Comparison of ENCODE assay signal across 4 worm cellular contexts in genomic region chrIII:5449762-5450308, ce11.
A peak's percentile ranks its signal among the peaks of the same experiment; 100 is the strongest.
TF ChIP-seq lines count a peak whose summit lies in the region.

TSS of gene F48E8.8 (minus strand) at chrIII:5449812.

TF ChIP-seq in whole organism, L2 larva, 48 proteins besides CTCF, POLR2A, EP300 and RAD21:
- TF ChIP-seq fos-1 (tag; optimal IDR thresholded peaks at IDR 0.05; lab: Kevin White, UChicago) (peak; percentile 15), nhr-129 (tag; optimal IDR thresholded peaks at IDR 0.05; lab: Kevin White, UChicago) (peak; percentile 85), F13H6.1 (tag; optimal IDR thresholded peaks at IDR 0.05; lab: Kevin White, UChicago) (peak; percentile 79), nhr-11 (tag; optimal IDR thresholded peaks at IDR 0.05; lab: Kevin White, UChicago) (no peak), nhr-12 (tag; optimal IDR thresholded peaks at IDR 0.05; lab: Kevin White, UChicago) (no peak), sma-9 (GFP tag; optimal IDR thresholded peaks at IDR 0.05; lab: Kevin White, UChicago) (peak; percentile 59), sma-9 (tag; optimal IDR thresholded peaks at IDR 0.05; lab: Kevin White, UChicago) (no peak), lsy-2 (tag; optimal IDR thresholded peaks at IDR 0.05; lab: Kevin White, UChicago) (peak; percentile 21 to 80), mdl-1 (tag; optimal IDR thresholded peaks at IDR 0.05; lab: Kevin White, UChicago) (no peak), Y55F3AM.14 (GFP tag; optimal IDR thresholded peaks at IDR 0.05; lab: Kevin White, UChicago) (no peak), ceh-16 (tag; optimal IDR thresholded peaks at IDR 0.05; lab: Kevin White, UChicago) (no peak), alr-1 (tag; optimal IDR thresholded peaks at IDR 0.05; lab: Kevin White, UChicago) (no peak), gmeb-1 (tag; optimal IDR thresholded peaks at IDR 0.05; lab: Kevin White, UChicago) (peak; percentile 11), nhr-237 (tag; optimal IDR thresholded peaks at IDR 0.05; lab: Kevin White, UChicago) (no peak), ama-1 (optimal IDR thresholded peaks at IDR 0.05; lab: Kevin White, UChicago) (no peak), snpc-4 (tag; optimal IDR thresholded peaks at IDR 0.05; lab: Kevin White, UChicago) (no peak), nhr-10 (tag; optimal IDR thresholded peaks at IDR 0.05; lab: Kevin White, UChicago) (no peak), unc-55 (GFP tag; optimal IDR thresholded peaks at IDR 0.05; lab: Kevin White, UChicago) (peak; percentile 71), lin-13 (GFP tag; optimal IDR thresholded peaks at IDR 0.05; lab: Kevin White, UChicago) (peak; percentile 18), ZK546.5 (tag; optimal IDR thresholded peaks at IDR 0.05; lab: Kevin White, UChicago) (no peak), sem-4 (tag; optimal IDR thresholded peaks at IDR 0.05; lab: Kevin White, UChicago) (peak; percentile 13), C34F6.9 (tag; optimal IDR thresholded peaks at IDR 0.05; lab: Kevin White, UChicago) (peak; percentile 59), lin-11 (tag; optimal IDR thresholded peaks at IDR 0.05; lab: Kevin White, UChicago) (peak; percentile 41), crh-2 (tag; optimal IDR thresholded peaks at IDR 0.05; lab: Kevin White, UChicago) (peak; percentile 61)
TF ChIP-seq in whole organism, L2 larva: peak in this region for 12.

TF ChIP-seq in whole organism, L4 larva, 104 proteins besides CTCF, POLR2A, EP300 and RAD21 (continues in another document):
- peak; percentile 58 for TF ChIP-seq rbr-2 (tag; optimal IDR thresholded peaks at IDR 0.05; lab: Kevin White, UChicago)
- no peak for TF ChIP-seq ZK546.5 (tag; optimal IDR thresholded peaks at IDR 0.05; lab: Kevin White, UChicago)
- TF ChIP-seq mxl-3 (GFP tag; optimal IDR thresholded peaks at IDR 0.05; lab: Kevin White, UChicago), result peak; percentile 9
- peak; percentile 93 for TF ChIP-seq hlh-11 (tag; optimal IDR thresholded peaks at IDR 0.05; lab: Kevin White, UChicago)
- peak; percentile 95 for TF ChIP-seq aha-1 (tag; lab: Kevin White, UChicago)
- TF ChIP-seq hif-1 (tag; optimal IDR thresholded peaks at IDR 0.05; lab: Kevin White, UChicago), result peak in 1 of 2 experiments; percentile 46
- no peak for TF ChIP-seq T20F7.1 (GFP tag; optimal IDR thresholded peaks at IDR 0.05; lab: Kevin White, UChicago)
- TF ChIP-seq mdl-1 (tag; optimal IDR thresholded peaks at IDR 0.05; lab: Kevin White, UChicago), result peak in 1 of 2 experiments; percentile 36
- peak; percentile 34 for TF ChIP-seq mep-1 (tag; optimal IDR thresholded peaks at IDR 0.05; lab: Kevin White, UChicago)
- TF ChIP-seq tag-97 (GFP tag; IDR thresholded peaks at IDR 0.05; lab: Robert Waterston, UW), result no peak
- peak in 1 of 2 experiments; percentile 21 for TF ChIP-seq daf-16 (GFP tag; optimal IDR thresholded peaks at IDR 0.05; lab: Kevin White, UChicago)
- TF ChIP-seq daf-16 (tag; optimal IDR thresholded peaks at IDR 0.05; lab: Kevin White, UChicago), result peak; percentile 12
- TF ChIP-seq dpl-1 (GFP tag; optimal IDR thresholded peaks at IDR 0.05; lab: Kevin White, UChicago), result peak; percentile 54
- TF ChIP-seq dmd-6 (GFP tag; IDR thresholded peaks at IDR 0.05; lab: Robert Waterston, UW), result peak; percentile 51
- peak; percentile 80 for TF ChIP-seq hmg-1.1 (GFP tag; IDR thresholded peaks at IDR 0.05; lab: Robert Waterston, UW)
- TF ChIP-seq daf-12 (tag; optimal IDR thresholded peaks at IDR 0.05; lab: Kevin White, UChicago), result no peak
- TF ChIP-seq set-16 (GFP tag; IDR thresholded peaks at IDR 0.05; lab: Robert Waterston, UW), result peak; percentile 44; the same call in 1 of the 2 replicates
- TF ChIP-seq lin-38 (GFP tag; IDR thresholded peaks at IDR 0.05; lab: Robert Waterston, UW), result peak; percentile 73
- TF ChIP-seq saeg-2 (GFP tag; IDR thresholded peaks at IDR 0.05; lab: Robert Waterston, UW), result no peak
- peak in 1 of 2 experiments; percentile 77 for TF ChIP-seq lsy-2 (tag; optimal IDR thresholded peaks at IDR 0.05; lab: Kevin White, UChicago)
- peak; percentile 77 for TF ChIP-seq hlh-30 (tag; optimal IDR thresholded peaks at IDR 0.05; lab: Kevin White, UChicago; ENCODE audit: insufficient read depth)
- TF ChIP-seq F26F4.8 (GFP tag; conservative IDR thresholded peaks at IDR 0.05; lab: Robert Waterston, UW), result no peak
- peak; percentile 68 for TF ChIP-seq dve-1 (tag; optimal IDR thresholded peaks at IDR 0.05; lab: Kevin White, UChicago; ENCODE audit: insufficient read depth)

TF ChIP-seq in whole organism, late embryonic, 69 proteins besides CTCF, POLR2A, EP300 and RAD21:
- TF ChIP-seq fkh-10 (GFP tag; optimal IDR thresholded peaks at IDR 0.05; lab: Kevin White, UChicago), result no peak
- peak; percentile 56 for TF ChIP-seq nfya-1 (tag; optimal IDR thresholded peaks at IDR 0.05; lab: Kevin White, UChicago)
- TF ChIP-seq unc-42 (tag; optimal IDR thresholded peaks at IDR 0.05; lab: Kevin White, UChicago), result peak; percentile 39
- TF ChIP-seq T23F11.4 (GFP tag; optimal IDR thresholded peaks at IDR 0.05; lab: Kevin White, UChicago), result no peak
- TF ChIP-seq hlh-8 (tag; optimal IDR thresholded peaks at IDR 0.05; lab: Kevin White, UChicago), result peak; percentile 38
- TF ChIP-seq ceh-2 (tag; optimal IDR thresholded peaks at IDR 0.05; lab: Kevin White, UChicago), result peak; percentile 20
- peak; percentile 9 for TF ChIP-seq unc-55 (GFP tag; optimal IDR thresholded peaks at IDR 0.05; lab: Kevin White, UChicago)
- no peak for TF ChIP-seq K09A11.1 (tag; optimal IDR thresholded peaks at IDR 0.05; lab: Kevin White, UChicago; ENCODE audit: insufficient read depth)
- peak; percentile 73 for TF ChIP-seq ceh-48 (tag; optimal IDR thresholded peaks at IDR 0.05; lab: Kevin White, UChicago)
- peak; percentile 34 for TF ChIP-seq ceh-31 (tag; optimal IDR thresholded peaks at IDR 0.05; lab: Kevin White, UChicago)
- TF ChIP-seq tbx-2 (tag; optimal IDR thresholded peaks at IDR 0.05; lab: Kevin White, UChicago), result peak; percentile 75
- no peak for TF ChIP-seq syd-9 (tag; optimal IDR thresholded peaks at IDR 0.05; lab: Kevin White, UChicago)
- TF ChIP-seq hlh-30 (tag; optimal IDR thresholded peaks at IDR 0.05; lab: Kevin White, UChicago; ENCODE audit: insufficient read depth), result peak; percentile 38
- TF ChIP-seq madf-2 (tag; optimal IDR thresholded peaks at IDR 0.05; lab: Kevin White, UChicago), result no peak
- no peak for TF ChIP-seq F13H6.1 (tag; optimal IDR thresholded peaks at IDR 0.05; lab: Kevin White, UChicago)
TF ChIP-seq in whole organism, late embryonic: peak in this region for 9.

TF ChIP-seq in whole organism, mixed stage, embryonic, 35 proteins besides CTCF, POLR2A, EP300 and RAD21:
- TF ChIP-seq ces-1 (GFP tag; optimal IDR thresholded peaks at IDR 0.05; lab: Kevin White, UChicago) (peak; percentile 30), sptf-1 (tag; optimal IDR thresholded peaks at IDR 0.05; lab: Kevin White, UChicago) (no peak), hlh-1 (tag; optimal IDR thresholded peaks at IDR 0.05; lab: Kevin White, UChicago) (peak; percentile 87), lsy-2 (tag; optimal IDR thresholded peaks at IDR 0.05; lab: Kevin White, UChicago) (peak; percentile 49), lin-13 (tag; optimal IDR thresholded peaks at IDR 0.05; lab: Kevin White, UChicago) (peak; percentile 11), mab-5 (tag; optimal IDR thresholded peaks at IDR 0.05; lab: Kevin White, UChicago) (no peak), mep-1 (tag; optimal IDR thresholded peaks at IDR 0.05; lab: Kevin White, UChicago) (peak; percentile 28), unc-120 (tag; optimal IDR thresholded peaks at IDR 0.05; lab: Kevin White, UChicago; ENCODE audit: poor library complexity, severe bottlenecking) (peak; percentile 70)
TF ChIP-seq in whole organism, mixed stage, embryonic: peak in this region for 6.
